Worm (Caenorhabditis elegans): ENCODE data around the gene ttr-19.

Gene ttr-19

ce11 chrV:10202340-10202739 is 24.9 kb downstream of the ttr-19 start:
- TF ChIP-seq sdc-2 (tag; optimal IDR thresholded peaks at IDR 0.05) (no peak), pat-9 (tag; optimal IDR thresholded peaks at IDR 0.05) (no peak), ceh-19 (GFP tag; optimal IDR thresholded peaks at IDR 0.05) (no peak), ceh-30 (tag; optimal IDR thresholded peaks at IDR 0.05) (no peak), pag-3 (tag; optimal IDR thresholded peaks at IDR 0.05; ENCODE audit: borderline replicate concordance) (no peak), zip-5 (tag; optimal IDR thresholded peaks at IDR 0.05) (no peak), ets-4 (tag; optimal IDR thresholded peaks at IDR 0.05) (no peak), hlh-13 (GFP tag; optimal IDR thresholded peaks at IDR 0.05) (no peak), pqm-1 (tag; optimal IDR thresholded peaks at IDR 0.05) (no peak), ceh-45 (GFP tag; IDR thresholded peaks at IDR 0.05) (no peak), ama-1 (optimal IDR thresholded peaks at IDR 0.05) (no peak), C08G9.2 (tag; optimal IDR thresholded peaks at IDR 0.05) (no peak), T23F11.4 (GFP tag; optimal IDR thresholded peaks at IDR 0.05) (no peak), gmeb-2 (tag; optimal IDR thresholded peaks at IDR 0.05) (no peak)

- no peak for TF ChIP-seq tbx-2 (tag; optimal IDR thresholded peaks at IDR 0.05)
- TF ChIP-seq ttx-3 (tag; optimal IDR thresholded peaks at IDR 0.05): no peak
- no peak for TF ChIP-seq pros-1 (tag; optimal IDR thresholded peaks at IDR 0.05)
- no peak for TF ChIP-seq lin-11 (tag; optimal IDR thresholded peaks at IDR 0.05)
- TF ChIP-seq gmeb-2 (tag; optimal IDR thresholded peaks at IDR 0.05): no peak
- TF ChIP-seq ceh-2 (tag; optimal IDR thresholded peaks at IDR 0.05): no peak
- no peak for TF ChIP-seq T23F11.4 (GFP tag; optimal IDR thresholded peaks at IDR 0.05)
- TF ChIP-seq ceh-14 (tag; optimal IDR thresholded peaks at IDR 0.05): no peak
- TF ChIP-seq ceh-6 (GFP tag; optimal IDR thresholded peaks at IDR 0.05): no peak
- no peak for TF ChIP-seq ceh-34 (tag; optimal IDR thresholded peaks at IDR 0.05)
- no peak for TF ChIP-seq rnt-1 (tag; optimal IDR thresholded peaks at IDR 0.05)
- no peak for TF ChIP-seq hlh-8 (tag; optimal IDR thresholded peaks at IDR 0.05)
- no peak for TF ChIP-seq unc-42 (tag; optimal IDR thresholded peaks at IDR 0.05)
- no peak for TF ChIP-seq madf-2 (tag; optimal IDR thresholded peaks at IDR 0.05)
- TF ChIP-seq mec-3 (tag; optimal IDR thresholded peaks at IDR 0.05; ENCODE audit: borderline replicate concordance): no peak
- no peak for TF ChIP-seq ceh-19 (GFP tag; optimal IDR thresholded peaks at IDR 0.05)
- no peak for TF ChIP-seq ref-2 (tag; optimal IDR thresholded peaks at IDR 0.05)
- no peak for TF ChIP-seq K09A11.1 (tag; optimal IDR thresholded peaks at IDR 0.05; ENCODE audit: insufficient read depth)
- TF ChIP-seq hlh-15 (tag; optimal IDR thresholded peaks at IDR 0.05): no peak
Measured at ce11 chrV:10201913-10202312, 25.3 kb downstream of the ttr-19 start, which contains the start of gene ZK856.7. Gene ZK856.7, plus strand, starts transcription at chrV:10202098.

- TF ChIP-seq ceh-19 (GFP tag; optimal IDR thresholded peaks at IDR 0.05) (no peak), ama-1 (optimal IDR thresholded peaks at IDR 0.05) (no peak), ceh-22 (tag; optimal IDR thresholded peaks at IDR 0.05) (no peak), hlh-15 (tag; optimal IDR thresholded peaks at IDR 0.05) (no peak), fkh-6 (tag; optimal IDR thresholded peaks at IDR 0.05) (no peak), pax-1 (tag; optimal IDR thresholded peaks at IDR 0.05) (no peak), npax-4 (tag; optimal IDR thresholded peaks at IDR 0.05) (no peak), sox-4 (tag; optimal IDR thresholded peaks at IDR 0.05) (no peak), lim-6 (tag; optimal IDR thresholded peaks at IDR 0.05) (no peak), ceh-14 (tag; optimal IDR thresholded peaks at IDR 0.05) (no peak), K02D7.2 (tag; optimal IDR thresholded peaks at IDR 0.05) (no peak), C08G9.2 (tag; optimal IDR thresholded peaks at IDR 0.05) (no peak), ceh-34 (tag; optimal IDR thresholded peaks at IDR 0.05) (no peak)
Measured at ce11 chrV:10198386-10198785, 28.8 kb downstream of the ttr-19 start, which contains the start of gene ZK856.6. Gene ZK856.6, plus strand, starts transcription at chrV:10198686.

- TF ChIP-seq rnt-1 (tag; optimal IDR thresholded peaks at IDR 0.05): no peak
- TF ChIP-seq nfya-1 (tag; optimal IDR thresholded peaks at IDR 0.05): no peak
- no peak for TF ChIP-seq ref-2 (tag; optimal IDR thresholded peaks at IDR 0.05)
- TF ChIP-seq Y22D7AL.16 (tag; optimal IDR thresholded peaks at IDR 0.05): no peak
- no peak for TF ChIP-seq pat-9 (tag; optimal IDR thresholded peaks at IDR 0.05)
Measured at ce11 chrV:10191242-10191641, 36.0 kb downstream of the ttr-19 start.

All from whole organism, late embryonic.